Fruit fly (Drosophila melanogaster) whole organism, embryonic: ENCODE data around the gene mio.

Experiments
- Aef1 ChIP-seq: fragments of 200-800 bp; sonication (Bioruptor generic); IDR thresholded peaks from 3 replicates; pipeline ENCODE4 v1.3.6; 2022; ENCODE audit warnings: missing biosample characterization, missing genetic modification characterization
- Atf-2 ChIP-seq: fragments of 200-800 bp; sonication (Bioruptor generic); optimal IDR thresholded peaks from 2 replicates; lab custom pipeline; 2016; ENCODE audit warnings: missing biosample characterization, missing genetic modification characterization
- CG10209 ChIP-seq: fragments of 200-800 bp; sonication (Bioruptor generic); optimal IDR thresholded peaks from 3 replicates; lab custom pipeline; 2017; ENCODE audit warnings: missing biosample characterization, mild to moderate bottlenecking, missing genetic modification characterization, missing genetic modification reagents
- CG10321 ChIP-seq: fragments of 200-800 bp; sonication (Bioruptor generic); IDR thresholded peaks from 2 replicates; pipeline ENCODE4 v1.3.6; 2022; ENCODE audit warnings: missing biosample characterization, missing genetic modification characterization
- CG11093 ChIP-seq: fragments of 200-800 bp; sonication (Bioruptor generic); IDR thresholded peaks from 3 replicates; pipeline ENCODE4 v1.3.6; 2022; ENCODE audit warnings: missing biosample characterization, missing genetic modification characterization
- CG17802 ChIP-seq: fragments of 200-800 bp; sonication (Bioruptor generic); optimal IDR thresholded peaks from 2 replicates; lab custom pipeline; 2018; ENCODE audit warnings: missing biosample characterization, mild to moderate bottlenecking, missing genetic modification characterization, moderate library complexity
- CG18262 ChIP-seq: fragments of 200-800 bp; optimal IDR thresholded peaks from 3 replicates; lab custom pipeline; 2019; ENCODE audit warnings: missing biosample characterization, mild to moderate bottlenecking, missing genetic modification characterization, moderate library complexity
- CG2678 ChIP-seq: fragments of 200-800 bp; sonication (Bioruptor generic); optimal IDR thresholded peaks from 3 replicates; lab custom pipeline; 2019; ENCODE audit warnings: missing biosample characterization, mild to moderate bottlenecking, missing genetic modification characterization, moderate library complexity
- CG4404 ChIP-seq: fragments of 200-800 bp; sonication (Bioruptor generic); IDR thresholded peaks from 2 replicates; pipeline ENCODE4 v1.3.6; 2022; ENCODE audit warnings: missing biosample characterization, missing genetic modification characterization
- CG6175 ChIP-seq: fragments of 200-800 bp; sonication (Bioruptor generic); IDR thresholded peaks from 3 replicates; pipeline ENCODE4 v1.3.6; 2022; ENCODE audit warnings: missing biosample characterization, missing genetic modification characterization
- CG6854 ChIP-seq: fragments of 200-800 bp; sonication (Bioruptor generic); optimal IDR thresholded peaks from 3 replicates; lab custom pipeline; 2017; ENCODE audit warnings: missing biosample characterization, mild to moderate bottlenecking, missing genetic modification characterization
- CG7357 ChIP-seq: fragments of 200-800 bp; sonication (Bioruptor generic); IDR thresholded peaks from 3 replicates; pipeline ENCODE4 v1.3.6; 2022; ENCODE audit warnings: missing biosample characterization, missing genetic modification characterization
- CG7928 ChIP-seq: fragments of 200-800 bp; sonication (Bioruptor generic); optimal IDR thresholded peaks from 2 replicates; lab custom pipeline; 2017; ENCODE audit warnings: missing biosample characterization, mild to moderate bottlenecking, missing genetic modification characterization
- CG8290 ChIP-seq, 3 experiments: fragments of 200-800 bp; sonication (Bioruptor generic); optimal IDR thresholded peaks; 2 replicates each; lab custom pipeline; 2016 to 2019; ENCODE audit warnings: missing biosample characterization in 3 of 3, missing genetic modification characterization in 3 of 3, mild to moderate bottlenecking in 2 of 3, moderate library complexity in 1 of 3
- CG9437 ChIP-seq: fragments of 200-800 bp; sonication (Bioruptor generic); optimal IDR thresholded peaks from 2 replicates; lab custom pipeline; 2018; ENCODE audit warnings: missing biosample characterization, mild to moderate bottlenecking, missing genetic modification characterization
- Chrac-16 ChIP-seq: fragments of 200-800 bp; sonication (Bioruptor generic); optimal IDR thresholded peaks from 3 replicates; lab custom pipeline; 2016; ENCODE audit warnings: missing biosample characterization, missing genetic modification characterization
- D19B ChIP-seq: fragments of 200-800 bp; sonication (Bioruptor generic); optimal IDR thresholded peaks from 2 replicates; lab custom pipeline; 2017; ENCODE audit warnings: missing biosample characterization, mild to moderate bottlenecking, missing genetic modification characterization
- Dip2 ChIP-seq: fragments of 200-800 bp; sonication (Bioruptor generic); IDR thresholded peaks from 2 replicates; pipeline ENCODE4 v1.3.6; 2022; ENCODE audit warnings: missing biosample characterization, missing genetic modification characterization
- E2f1 ChIP-seq: fragments of 200-800 bp; sonication (Bioruptor generic); IDR thresholded peaks from 2 replicates; pipeline ENCODE4 v1.3.6; 2022; ENCODE audit warnings: missing biosample characterization, missing genetic modification characterization
- Fer3 ChIP-seq: fragments of 200-800 bp; sonication (Bioruptor generic); optimal IDR thresholded peaks from 2 replicates; lab custom pipeline; 2018; ENCODE audit warnings: missing biosample characterization, mild to moderate bottlenecking, missing genetic modification characterization, moderate library complexity
- H2.0 ChIP-seq: fragments of 200-800 bp; sonication (Bioruptor generic); IDR thresholded peaks from 2 replicates; pipeline ENCODE4 v1.3.6; 2022; ENCODE audit warnings: missing biosample characterization, missing genetic modification characterization
- HmgD ChIP-seq: fragments of 200-800 bp; sonication (Bioruptor generic); optimal IDR thresholded peaks from 3 replicates; lab custom pipeline; 2016; ENCODE audit warnings: missing biosample characterization, missing genetic modification characterization
- HmgZ ChIP-seq: fragments of 200-800 bp; sonication (Bioruptor generic); optimal IDR thresholded peaks from 2 replicates; lab custom pipeline; 2018; ENCODE audit warnings: missing biosample characterization, mild to moderate bottlenecking, missing genetic modification characterization
- Hr51 ChIP-seq, 2 experiments: fragments of 200-800 bp; sonication (Bioruptor generic); optimal IDR thresholded peaks; 2 replicates in 1 of 2; 3 replicates in 1 of 2; lab custom pipeline; 2016 to 2018; ENCODE audit warnings: missing biosample characterization in 2 of 2, missing genetic modification characterization in 2 of 2, mild to moderate bottlenecking in 1 of 2, moderate library complexity in 1 of 2
- Hr78 ChIP-seq, 2 experiments: fragments of 200-800 bp in 1 of 2; fragments of >200 bp in 1 of 2; sonication (Bioruptor generic) in 1 of 2; optimal IDR thresholded peaks; 2 replicates each; lab custom pipeline; 2017 to 2019; ENCODE audit warnings: missing biosample characterization in 2 of 2, missing genetic modification characterization in 2 of 2, mild to moderate bottlenecking in 1 of 2, moderate library complexity in 1 of 2
- NK7.1 ChIP-seq: fragments of 200-800 bp; sonication (Bioruptor generic); optimal IDR thresholded peaks from 3 replicates; lab custom pipeline; 2016; ENCODE audit warnings: missing biosample characterization, missing genetic modification characterization
- Pdp1 ChIP-seq, 2 experiments: fragments of 200-800 bp; sonication (Bioruptor generic); optimal IDR thresholded peaks; 3 replicates each; lab custom pipeline; 2016; ENCODE audit warnings: missing biosample characterization in 2 of 2, missing genetic modification characterization in 2 of 2, mild to moderate bottlenecking in 1 of 2, moderate library complexity in 1 of 2
- Rfx ChIP-seq: fragments of 200-800 bp; sonication (Bioruptor generic); IDR thresholded peaks from 2 replicates; pipeline ENCODE4 v1.3.6; 2022; ENCODE audit warnings: missing biosample characterization, missing genetic modification characterization
- Trl ChIP-seq, 3 experiments: fragments of >200 bp in 2 of 3; fragments of 200-800 bp in 1 of 3; sonication (Bioruptor generic) in 1 of 3; optimal IDR thresholded peaks; 2 replicates in 1 of 3; 3 replicates in 2 of 3; lab custom pipeline; 2016 to 2017; ENCODE audit warnings: missing biosample characterization in 1 of 3, missing genetic modification characterization in 1 of 3
- Xbp1 ChIP-seq: fragments of 200-800 bp; sonication (Bioruptor generic); optimal IDR thresholded peaks from 3 replicates; lab custom pipeline; 2016; ENCODE audit warnings: missing biosample characterization, mild to moderate bottlenecking, missing genetic modification characterization
- al ChIP-seq: fragments of 200-800 bp; sonication (Bioruptor generic); IDR thresholded peaks from 2 replicates; pipeline ENCODE4 v1.3.6; 2022; ENCODE audit warnings: missing biosample characterization, missing genetic modification characterization
- bsh ChIP-seq, 2 experiments: fragments of 200-800 bp; sonication (Bioruptor generic); optimal IDR thresholded peaks; 2 replicates each; lab custom pipeline; 2017 to 2018; ENCODE audit warnings: mild to moderate bottlenecking in 2 of 2, missing biosample characterization in 2 of 2, missing genetic modification characterization in 2 of 2, moderate library complexity in 1 of 2
- chinmo ChIP-seq: fragments of 200-800 bp; sonication (Bioruptor generic); IDR thresholded peaks from 4 replicates; pipeline ENCODE4 v1.3.6; 2022; ENCODE audit warnings: missing biosample characterization, missing genetic modification characterization; ENCODE audit not compliant: partially characterized antibody
- crol ChIP-seq: fragments of 200-800 bp; sonication (Bioruptor generic); IDR thresholded peaks from 2 replicates; pipeline ENCODE4 v1.3.6; 2022; ENCODE audit warnings: missing biosample characterization, missing genetic modification characterization
- cwo ChIP-seq: fragments of 200-800 bp; sonication (Bioruptor generic); optimal IDR thresholded peaks from 3 replicates; lab custom pipeline; 2017; ENCODE audit warnings: missing biosample characterization, missing genetic modification characterization, mild to moderate bottlenecking, moderate library complexity, missing genetic modification reagents
- esg ChIP-seq: fragments of 200-800 bp; sonication (Bioruptor generic); conservative IDR thresholded peaks from 2 replicates; pipeline ENCODE4 v1.3.6; 2022; ENCODE audit warnings: missing biosample characterization, missing genetic modification characterization
- eve ChIP-seq, 2 experiments: fragments of >200 bp; optimal IDR thresholded peaks; 2 replicates each; lab custom pipeline; 2017; ENCODE audit warnings: missing biosample characterization in 2 of 2, missing genetic modification characterization in 2 of 2
- fu2 ChIP-seq: fragments of 200-800 bp; sonication (Bioruptor generic); optimal IDR thresholded peaks from 2 replicates; lab custom pipeline; 2016; ENCODE audit warnings: missing biosample characterization, missing genetic modification characterization
- gce ChIP-seq: fragments of 200-800 bp; sonication (Bioruptor generic); IDR thresholded peaks from 3 replicates; pipeline ENCODE4 v1.3.6; 2022; ENCODE audit warnings: missing biosample characterization, missing genetic modification characterization
- ken ChIP-seq: fragments of 200-800 bp; sonication (Bioruptor generic); IDR thresholded peaks from 3 replicates; pipeline ENCODE4 v1.3.6; 2022; ENCODE audit warnings: missing biosample characterization, missing genetic modification characterization
- klu ChIP-seq: fragments of 200-800 bp; sonication (Bioruptor generic); IDR thresholded peaks from 2 replicates; pipeline ENCODE4 v1.3.6; 2022; ENCODE audit warnings: missing biosample characterization, missing genetic modification characterization
- mam ChIP-seq: fragments of 200-800 bp; sonication (Bioruptor generic); optimal IDR thresholded peaks from 3 replicates; lab custom pipeline; 2016; ENCODE audit warnings: missing biosample characterization, missing genetic modification characterization
- nerfin-1 ChIP-seq: fragments of 200-800 bp; sonication (Bioruptor generic); optimal IDR thresholded peaks from 3 replicates; lab custom pipeline; 2019; ENCODE audit warnings: missing biosample characterization, mild to moderate bottlenecking, missing genetic modification characterization, moderate library complexity
- pfk ChIP-seq: fragments of 200-800 bp; sonication (Bioruptor generic); optimal IDR thresholded peaks from 2 replicates; lab custom pipeline; 2018; ENCODE audit warnings: missing biosample characterization, mild to moderate bottlenecking, missing genetic modification characterization, moderate library complexity
- rib ChIP-seq: fragments of 200-800 bp; sonication (Bioruptor generic); IDR thresholded peaks from 2 replicates; pipeline ENCODE4 v1.3.6; 2022; ENCODE audit warnings: missing biosample characterization, missing genetic modification characterization
- row ChIP-seq: fragments of 200-800 bp; sonication (Bioruptor generic); IDR thresholded peaks from 3 replicates; pipeline ENCODE4 v1.3.6; 2022; ENCODE audit warnings: missing biosample characterization, missing genetic modification characterization
- sens ChIP-seq: fragments of 200-800 bp; sonication (Bioruptor generic); peaks from one replicate; lab custom pipeline; 2016; ENCODE audit warnings: missing biosample characterization, missing genetic modification characterization
- sob ChIP-seq: fragments of 200-800 bp; sonication (Bioruptor generic); IDR thresholded peaks from 2 replicates; pipeline ENCODE4 v1.3.6; 2022; ENCODE audit warnings: missing biosample characterization, missing genetic modification characterization
- sqz ChIP-seq: fragments of 200-800 bp; sonication (Bioruptor generic); optimal IDR thresholded peaks from 3 replicates; lab custom pipeline; 2018; ENCODE audit warnings: missing biosample characterization, mild to moderate bottlenecking, missing genetic modification characterization

mio gene

dm6 chr2L:2172460-2173121 lies 44.5 kb upstream of the mio start (continued):
- TF ChIP-seq sqz (GFP tag; lab: Kevin White, UChicago), result no peak
- TF ChIP-seq E2f1, result no peak
- TF ChIP-seq HmgZ, result no peak
- no peak for TF ChIP-seq Chrac-16 (GFP tag; lab: Kevin White, UChicago)
- no peak for TF ChIP-seq Fer3
- no peak for TF ChIP-seq CG6854 (GFP tag; lab: Kevin White, UChicago)
- no peak for TF ChIP-seq fu2 (GFP tag; lab: Kevin White, UChicago)
- TF ChIP-seq Atf-2 (GFP tag; lab: Kevin White, UChicago), result no peak
- TF ChIP-seq CG6175, result no peak
- no peak for TF ChIP-seq klu (GFP tag; lab: Robert Waterston, UW)
- TF ChIP-seq row (GFP tag; lab: Robert Waterston, UW), result peak; percentile 29; the same call in 2 of the 3 replicates
- TF ChIP-seq Xbp1 (GFP tag; lab: Kevin White, UChicago), result no peak
- no peak for TF ChIP-seq Dip2 (GFP tag; lab: Robert Waterston, UW)
- TF ChIP-seq D19B, result no peak
- no peak for TF ChIP-seq HmgD (GFP tag; lab: Kevin White, UChicago)
- TF ChIP-seq pfk (GFP tag; lab: Kevin White, UChicago), result no peak
- TF ChIP-seq CG18262, result peak; percentile 34
- TF ChIP-seq CG4404 (GFP tag; lab: Robert Waterston, UW), result no peak
- no peak for TF ChIP-seq gce
- no peak for TF ChIP-seq esg (GFP tag; lab: Robert Waterston, UW)
- TF ChIP-seq Hr51 (GFP tag; optimal IDR thresholded peaks at IDR 0.05; lab: Kevin White, UChicago), result peak in 1 of 2 experiments; percentile 13
- no peak for TF ChIP-seq CG11093 (GFP tag; lab: Robert Waterston, UW)
- TF ChIP-seq NK7.1, result no peak
- TF ChIP-seq bsh (GFP tag; optimal IDR thresholded peaks at IDR 0.05; lab: Kevin White, UChicago), result peak in 1 of 2 experiments; percentile 36
- no peak for TF ChIP-seq cwo
- no peak for TF ChIP-seq CG8290 (GFP tag; optimal IDR thresholded peaks at IDR 0.05; lab: Kevin White, UChicago)
- TF ChIP-seq CG8290 (tag; optimal IDR thresholded peaks at IDR 0.05; lab: Kevin White, UChicago), result no peak

- TF ChIP-seq crol (GFP tag; lab: Robert Waterston, UW), result peak; percentile 78
- TF ChIP-seq sob, result no peak
- TF ChIP-seq rib (GFP tag; lab: Robert Waterston, UW), result no peak
- TF ChIP-seq ken (GFP tag; lab: Robert Waterston, UW), result no peak
- 0 out of 4 replicates have a peak, but pooled peaks have one; percentile 54 for TF ChIP-seq chinmo (GFP tag; lab: Robert Waterston, UW)
- TF ChIP-seq CG9437 (GFP tag; lab: Kevin White, UChicago), result peak; percentile 56
- TF ChIP-seq mam (GFP tag; lab: Kevin White, UChicago), result no peak
These were observed 43.9 kb upstream of the mio start for dm6 chr2L:2173191-2173590.

dm6 chr2L:2173604-2174003 lies 43.5 kb upstream of the mio start:
- TF ChIP-seq CG10321 (peak; percentile 18; the same call in 1 of the 2 replicates), Trl (optimal IDR thresholded peaks at IDR 0.05; lab: Kevin White, UChicago) (peak; percentile 1 to 25), Trl (GFP tag; optimal IDR thresholded peaks at IDR 0.05; lab: Kevin White, UChicago) (no peak), eve (GFP tag; optimal IDR thresholded peaks at IDR 0.05; lab: Kevin White, UChicago) (no peak), CG2678 (tag; lab: Kevin White, UChicago) (no peak), Pdp1 (GFP tag; optimal IDR thresholded peaks at IDR 0.05; lab: Kevin White, UChicago) (peak in 1 of 2 experiments; percentile 87), CG10209 (GFP tag; lab: Kevin White, UChicago) (no peak), CG7928 (GFP tag; lab: Kevin White, UChicago) (no peak), CG7357 (GFP tag; lab: Robert Waterston, UW) (no peak), nerfin-1 (no peak), ken (GFP tag; lab: Robert Waterston, UW) (no peak), H2.0 (GFP tag; lab: Robert Waterston, UW) (no peak), sens (GFP tag; lab: Kevin White, UChicago) (peak; percentile 35), al (GFP tag; lab: Robert Waterston, UW) (no peak), CG17802 (tag; lab: Kevin White, UChicago) (no peak), Aef1 (no peak), Rfx (GFP tag; lab: Robert Waterston, UW) (no peak), Hr78 (GFP tag; optimal IDR thresholded peaks at IDR 0.05; lab: Kevin White, UChicago) (no peak)
